Worm (Caenorhabditis elegans) whole organism, young adult: Measurements from ENCODE around the gene tsfm-1.

Experiments
- D2030.7 ChIP-seq: fragments of 200-800 bp; sonication (Bioruptor generic); IDR thresholded peaks from 2 replicates; pipeline ENCODE4 v1.3.6; 2022; ENCODE audit warnings: missing genetic modification reagents, missing genetic modification characterization, missing compliant biosample characterization
- F10E7.11 ChIP-seq: sonication (generic microtip); optimal IDR thresholded peaks from 2 replicates; lab custom pipeline; 2017; ENCODE audit warnings: mild to moderate bottlenecking, missing genetic modification characterization, moderate library complexity, missing compliant biosample characterization
- F55B11.4 ChIP-seq: sonication (generic microtip); optimal IDR thresholded peaks from 2 replicates; lab custom pipeline; 2016; ENCODE audit warnings: missing compliant biosample characterization, missing genetic modification characterization, borderline replicate concordance; ENCODE audit not compliant: insufficient read depth
- Y53F4B.3 ChIP-seq: fragments of 200-800 bp; sonication (Bioruptor generic); IDR thresholded peaks from 2 replicates; pipeline ENCODE4 v1.3.6; 2022; ENCODE audit warnings: missing genetic modification reagents, missing genetic modification characterization, missing compliant biosample characterization
- Y95B8A.8 ChIP-seq: fragments of 200-800 bp; sonication (Bioruptor generic); IDR thresholded peaks from 2 replicates; pipeline ENCODE4 v1.3.6; 2022; ENCODE audit warnings: missing genetic modification reagents, missing genetic modification characterization, missing compliant biosample characterization
- atf-7 ChIP-seq: sonication (generic microtip); optimal IDR thresholded peaks from 2 replicates; lab custom pipeline; 2017; ENCODE audit warnings: mild to moderate bottlenecking, missing genetic modification characterization, missing compliant biosample characterization
- bed-2 ChIP-seq: fragments of 200-800 bp; sonication (Bioruptor generic); IDR thresholded peaks from 2 replicates; pipeline ENCODE4 v1.3.6; 2022; ENCODE audit warnings: missing genetic modification reagents, missing genetic modification characterization, missing compliant biosample characterization
- dpff-1 ChIP-seq: sonication (generic microtip); optimal IDR thresholded peaks from 2 replicates; lab custom pipeline; 2017; ENCODE audit warnings: mild to moderate bottlenecking, missing genetic modification characterization, missing compliant biosample characterization
- dpl-1 ChIP-seq: fragments of 150-350 bp; optimal IDR thresholded peaks from 2 replicates; lab custom pipeline; 2014; ENCODE audit warnings: missing biosample characterization, missing genetic modification reagents, missing genetic modification characterization
- ets-4 ChIP-seq: fragments of 200-800 bp; sonication (Bioruptor generic); optimal IDR thresholded peaks from 2 replicates; lab custom pipeline; 2018; ENCODE audit warnings: mild to moderate bottlenecking, missing genetic modification characterization, missing compliant biosample characterization
- let-607 ChIP-seq, 2 experiments: fragments of 200-800 bp in 1 of 2; sonication (Bioruptor generic) in 1 of 2; sonication (generic microtip) in 1 of 2; optimal IDR thresholded peaks; 2 replicates each; lab custom pipeline; 2016 to 2018; ENCODE audit warnings: mild to moderate bottlenecking in 2 of 2, missing compliant biosample characterization in 2 of 2, missing genetic modification characterization in 2 of 2, moderate library complexity in 2 of 2, missing genotype in 1 of 2
- lin-54 ChIP-seq: fragments of 200-800 bp; sonication (Bioruptor generic); optimal IDR thresholded peaks from 2 replicates; lab custom pipeline; 2018; ENCODE audit warnings: mild to moderate bottlenecking, missing genetic modification characterization, missing compliant biosample characterization
- madf-10 ChIP-seq: sonication (generic microtip); optimal IDR thresholded peaks from 2 replicates; lab custom pipeline; 2016; ENCODE audit warnings: mild to moderate bottlenecking, missing genetic modification characterization, missing compliant biosample characterization
- nhr-120 ChIP-seq: fragments of 200-800 bp; sonication (Bioruptor generic); IDR thresholded peaks from 2 replicates; pipeline ENCODE4 v1.3.6; 2022; ENCODE audit warnings: missing genetic modification characterization, missing compliant biosample characterization
- pbrm-1 ChIP-seq: fragments of 200-800 bp; sonication (Bioruptor generic); IDR thresholded peaks from 2 replicates; pipeline ENCODE4 v1.3.6; 2022; ENCODE audit warnings: missing genetic modification reagents, missing genetic modification characterization, missing compliant biosample characterization
- sea-2 ChIP-seq: fragments of 200-800 bp; sonication (Bioruptor generic); IDR thresholded peaks from 2 replicates; pipeline ENCODE4 v1.3.6; 2022; ENCODE audit warnings: missing genetic modification characterization, missing compliant biosample characterization
- tlf-1 ChIP-seq: fragments of 200-800 bp; sonication (Bioruptor generic); optimal IDR thresholded peaks from 2 replicates; lab custom pipeline; 2018; ENCODE audit warnings: mild to moderate bottlenecking, missing genetic modification characterization, missing compliant biosample characterization
- unc-130 ChIP-seq: sonication (generic microtip); optimal IDR thresholded peaks from 2 replicates; lab custom pipeline; 2016; ENCODE audit warnings: missing genetic modification reagents, missing genetic modification characterization, missing compliant biosample characterization
- ztf-25 ChIP-seq: fragments of 200-800 bp; sonication (Bioruptor generic); IDR thresholded peaks from 2 replicates; pipeline ENCODE4 v1.3.6; 2022; ENCODE audit warnings: missing genetic modification reagents, missing genetic modification characterization, missing compliant biosample characterization
- ztf-26 ChIP-seq: sonication (generic microtip); optimal IDR thresholded peaks from 2 replicates; lab custom pipeline; 2017; ENCODE audit warnings: missing genetic modification characterization, missing compliant biosample characterization

The tsfm-1 gene

DNA sequence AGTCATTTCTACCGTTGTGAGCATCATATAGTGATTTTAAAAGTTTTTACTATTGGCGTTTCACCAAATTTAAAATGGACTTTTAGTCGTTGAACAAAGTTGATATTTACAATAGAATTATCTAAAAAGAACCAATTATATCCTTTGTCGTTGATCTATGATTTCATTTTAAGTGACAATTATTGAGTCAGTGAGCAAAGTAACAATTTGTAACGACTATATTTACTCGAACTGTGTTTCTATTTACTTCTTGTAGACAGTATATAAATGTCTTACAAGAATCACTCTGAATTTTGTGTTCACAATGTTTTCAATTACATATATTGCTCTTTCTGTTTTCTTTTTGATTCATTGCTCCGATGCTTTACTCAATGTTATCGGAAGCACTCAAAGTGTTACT lies 30.2 kb downstream of the tsfm-1 start, which contains the start of gene ttr-22:
ttr-22 (plus strand) TSS at position 301 of the 400 bp plus-strand sequence.
- TF ChIP-seq lin-54 (GFP tag; lab: Kevin White, UChicago) (no peak), dpff-1 (tag; lab: Kevin White, UChicago) (no peak)

DNA sequence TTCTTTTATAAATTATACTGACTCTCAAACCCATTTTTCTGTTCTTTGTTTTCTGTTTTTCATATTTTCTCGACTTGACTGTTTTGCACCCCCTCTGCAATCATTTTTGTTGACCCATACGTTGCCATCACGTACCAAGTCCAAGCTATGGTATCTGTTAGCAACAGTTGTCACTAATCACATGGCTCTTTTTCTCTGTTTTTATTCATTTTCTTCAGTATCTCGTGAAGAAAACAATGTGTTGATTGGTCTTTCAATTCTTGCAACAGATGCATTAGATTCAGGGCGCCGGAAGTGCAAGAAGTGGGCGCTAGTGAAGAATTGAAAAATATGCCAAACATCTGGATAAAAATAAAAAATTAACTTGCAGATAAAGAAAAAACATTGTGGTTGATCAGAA lies 35.8 kb downstream of the tsfm-1 start:
- no peak for TF ChIP-seq Y95B8A.8 (GFP tag; lab: Robert Waterston, UW)
- TF ChIP-seq ztf-26 (tag; lab: Kevin White, UChicago): no peak
- TF ChIP-seq Y53F4B.3 (GFP tag; lab: Robert Waterston, UW): no peak
- TF ChIP-seq, all 124 proteins: peak for 0

DNA sequence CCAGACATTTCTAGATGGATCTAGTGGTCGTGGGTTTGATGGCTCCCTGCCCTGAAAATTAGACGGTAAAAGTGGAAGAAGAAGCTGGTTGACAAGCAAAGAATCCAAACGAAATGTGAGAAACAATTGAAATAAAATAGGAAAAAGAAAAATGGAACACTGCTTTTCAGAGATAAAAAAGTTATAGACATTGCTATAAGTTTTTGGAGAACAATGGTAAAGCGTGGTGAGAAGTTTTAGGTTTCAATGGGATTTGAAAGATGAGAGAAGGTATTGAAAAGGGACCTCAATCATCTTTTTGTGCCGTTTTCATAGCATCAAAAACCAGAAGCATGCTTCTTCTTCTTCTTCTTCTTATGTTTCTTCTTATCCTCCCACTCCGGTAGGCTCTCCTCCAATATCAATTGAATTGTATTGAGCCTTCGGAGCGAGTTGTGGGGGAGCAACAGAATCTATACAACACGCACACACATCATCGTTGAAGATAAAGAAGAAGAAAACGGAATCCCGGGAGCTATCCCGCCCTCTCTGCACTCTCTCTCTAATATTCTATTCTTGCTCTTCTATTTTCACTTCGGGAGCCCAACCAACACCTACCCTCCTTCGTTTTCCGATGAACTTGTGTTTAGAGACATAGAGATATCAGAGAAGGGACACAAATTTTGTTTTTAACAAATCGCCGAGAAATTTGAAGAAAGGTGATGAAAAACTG lies 36.9 kb downstream of the tsfm-1 start, which contains the start of gene myo-3:
myo-3 (minus strand) TSS at position 51 of the 712 bp plus-strand sequence.
- TF ChIP-seq ztf-25 (GFP tag; lab: Robert Waterston, UW) (no peak), ets-4 (no peak), madf-10 (tag; lab: Kevin White, UChicago) (no peak), dpff-1 (tag; lab: Kevin White, UChicago) (no peak), unc-130 (no peak), F10E7.11 (tag; lab: Kevin White, UChicago) (no peak), let-607 (tag; optimal IDR thresholded peaks at IDR 0.05; lab: Kevin White, UChicago) (no peak), atf-7 (tag; lab: Kevin White, UChicago) (no peak), nhr-120 (GFP tag; lab: Robert Waterston, UW) (no peak), sea-2 (GFP tag; lab: Robert Waterston, UW) (no peak), D2030.7 (GFP tag; lab: Robert Waterston, UW) (no peak), F55B11.4 (tag; lab: Kevin White, UChicago) (no peak), bed-2 (GFP tag; lab: Robert Waterston, UW) (no peak)

DNA sequence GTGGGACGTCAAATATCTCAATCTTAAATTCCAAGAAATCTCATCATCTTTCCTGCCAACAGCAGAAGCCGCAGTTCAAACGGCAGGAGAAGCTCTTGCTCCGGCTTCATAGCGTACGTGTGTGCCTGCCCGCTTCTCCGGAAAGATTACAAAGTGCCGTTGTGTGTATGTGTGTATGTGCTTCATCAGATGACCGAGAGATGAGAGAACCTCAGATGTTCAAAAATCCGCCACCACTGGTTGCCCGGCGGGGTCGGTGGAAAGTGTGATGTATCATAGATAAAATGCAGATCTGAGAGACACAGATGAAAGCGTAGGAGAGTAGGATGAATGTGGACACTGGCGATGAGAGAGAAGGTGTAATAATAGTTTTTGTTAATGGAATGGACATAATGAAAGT lies 37.9 kb downstream of the tsfm-1 start:
- TF ChIP-seq pbrm-1 (no peak), sea-2 (GFP tag; lab: Robert Waterston, UW) (no peak), dpl-1 (GFP tag; lab: Kevin White, UChicago) (no peak), ztf-25 (GFP tag; lab: Robert Waterston, UW) (no peak), tlf-1 (GFP tag; lab: Kevin White, UChicago) (no peak)
